Worm (Caenorhabditis elegans) whole organism, young adult: ENCODE measurements around the gene sri-60.

ENCODE experiments used
- akir-1 ChIP-seq: fragments of 200-800 bp; sonication (Bioruptor generic); optimal IDR thresholded peaks from 2 replicates; lab custom pipeline; 2018; ENCODE audit warnings: mild to moderate bottlenecking, missing genetic modification characterization, moderate library complexity, missing compliant biosample characterization
- snpc-4 ChIP-seq, 5 experiments: fragments of 150-350 bp in 1 of 5; sonication (generic microtip) in 4 of 5; optimal IDR thresholded peaks; 2 replicates each; lab custom pipeline; 2014 to 2018; ENCODE audit warnings: missing genetic modification characterization in 5 of 5, missing biosample characterization in 3 of 5, antibody characterized with exemption in 2 of 5, mild to moderate bottlenecking in 2 of 5, missing compliant biosample characterization in 2 of 5, missing genotype in 2 of 5, moderate library complexity in 2 of 5, missing genetic modification reagents in 1 of 5

ce11 chrII:2725561-2725960 lies 22.9 kb upstream of the sri-60 start, which contains the start of the genes T05A8.11 and nep-2:
- no peak for TF ChIP-seq snpc-4 (GFP tag; optimal IDR thresholded peaks at IDR 0.05; lab: Kevin White, UChicago)
- no peak for TF ChIP-seq snpc-4 (tag; optimal IDR thresholded peaks at IDR 0.05; lab: Kevin White, UChicago)
- no peak for TF ChIP-seq akir-1 (GFP tag; lab: Kevin White, UChicago)
